Fruit fly (Drosophila melanogaster) whole organism, wandering third instar larva: ENCODE measurements around the gene Ald1.

Experiments
- CG32264 ChIP-seq: fragments of 200-800 bp; sonication (Bioruptor generic); optimal IDR thresholded peaks from 2 replicates; lab custom pipeline; 2016; ENCODE audit warnings: missing biosample characterization, missing genetic modification characterization
- CG9705 ChIP-seq: fragments of 200-800 bp; sonication (Bioruptor generic); optimal IDR thresholded peaks from 2 replicates; lab custom pipeline; 2018; ENCODE audit warnings: missing biosample characterization, mild to moderate bottlenecking, missing genetic modification characterization
- CrebA ChIP-seq: fragments of 200-800 bp; sonication (Bioruptor generic); optimal IDR thresholded peaks from 2 replicates; lab custom pipeline; 2016; ENCODE audit warnings: missing biosample characterization, mild to moderate bottlenecking, missing genetic modification characterization, borderline replicate concordance
- Dfd ChIP-seq: fragments of >200 bp; optimal IDR thresholded peaks from 2 replicates; lab custom pipeline; 2017; ENCODE audit warnings: missing biosample characterization, missing genetic modification characterization
- Dif ChIP-seq: fragments of 200-275, 200-300 bp; sonication (Bioruptor generic); optimal IDR thresholded peaks from 2 replicates; lab custom pipeline; 2018; ENCODE audit warnings: missing biosample characterization, missing genetic modification characterization; ENCODE audit not compliant: partially characterized antibody
- GATAd ChIP-seq: sonication (Bioruptor generic); optimal IDR thresholded peaks from 2 replicates; lab custom pipeline; 2016; ENCODE audit warnings: missing biosample characterization, missing genetic modification characterization
- Hnf4 ChIP-seq: fragments of 200-800 bp; sonication (Bioruptor generic); optimal IDR thresholded peaks from 2 replicates; lab custom pipeline; 2016; ENCODE audit warnings: missing biosample characterization, mild to moderate bottlenecking, missing genetic modification characterization
- Hr78 ChIP-seq: fragments of >200 bp; optimal IDR thresholded peaks from 2 replicates; lab custom pipeline; 2017; ENCODE audit warnings: missing biosample characterization, missing genetic modification characterization
- Hr83 ChIP-seq: fragments of 200-300 bp; sonication (Bioruptor generic); optimal IDR thresholded peaks from 2 replicates; lab custom pipeline; 2016; ENCODE audit warnings: missing biosample characterization, mild to moderate bottlenecking, missing genetic modification characterization, moderate library complexity; ENCODE audit not compliant: poor library complexity, severe bottlenecking
- Mio ChIP-seq: sonication (Bioruptor generic); optimal IDR thresholded peaks from 2 replicates; lab custom pipeline; 2016; ENCODE audit warnings: missing biosample characterization, missing genetic modification characterization
- Myc ChIP-seq: fragments of >200 bp; optimal IDR thresholded peaks from 2 replicates; lab custom pipeline; 2017
- N ChIP-seq: fragments of >200 bp; optimal IDR thresholded peaks from 2 replicates; lab custom pipeline; 2018; ENCODE audit warnings: missing biosample characterization, missing external identifiers, missing genetic modification characterization
- OdsH ChIP-seq: fragments of 200-800 bp; sonication (Bioruptor generic); optimal IDR thresholded peaks from 2 replicates; lab custom pipeline; 2016; ENCODE audit warnings: missing biosample characterization, mild to moderate bottlenecking, missing genetic modification characterization
- Rel ChIP-seq, 2 experiments: fragments of 200-800 bp; sonication (Bioruptor generic) in 1 of 2; optimal IDR thresholded peaks; 2 replicates in 1 of 2; 3 replicates in 1 of 2; lab custom pipeline; 2016 to 2019; ENCODE audit warnings: mild to moderate bottlenecking in 2 of 2, missing biosample characterization in 2 of 2, missing genetic modification characterization in 2 of 2, moderate library complexity in 1 of 2
- Sp1 ChIP-seq: fragments of 200-800 bp; sonication (Bioruptor generic); optimal IDR thresholded peaks from 3 replicates; lab custom pipeline; 2019; ENCODE audit warnings: missing biosample characterization, mild to moderate bottlenecking, missing genetic modification characterization, moderate library complexity
- Vsx2 ChIP-seq: fragments of 200-300, 225-300 bp; sonication (Bioruptor generic); optimal IDR thresholded peaks from 2 replicates; lab custom pipeline; 2018; ENCODE audit warnings: missing biosample characterization, missing genetic modification characterization; ENCODE audit not compliant: partially characterized antibody
- br ChIP-seq: fragments of 200-800 bp; sonication (Bioruptor generic); optimal IDR thresholded peaks from 2 replicates; lab custom pipeline; 2016; ENCODE audit warnings: missing biosample characterization, missing genetic modification characterization
- brk ChIP-seq: fragments of 200-800 bp; sonication (Bioruptor generic); optimal IDR thresholded peaks from 2 replicates; lab custom pipeline; 2016; ENCODE audit warnings: missing biosample characterization, mild to moderate bottlenecking, missing genetic modification characterization
- dl ChIP-seq, 2 experiments: fragments of 175-275, 200-275 bp in 1 of 2; fragments of 200-275 bp in 1 of 2; sonication (Bioruptor generic); optimal IDR thresholded peaks; lab custom pipeline; 2018; ENCODE audit warnings: mild to moderate bottlenecking in 2 of 2, missing biosample characterization in 2 of 2, missing genetic modification characterization in 2 of 2, moderate library complexity in 2 of 2; ENCODE audit not compliant: partially characterized antibody in 2 of 2, insufficient read depth in 1 of 2
- dmrt93B ChIP-seq: fragments of 200-800 bp; sonication (Bioruptor generic); optimal IDR thresholded peaks from 2 replicates; lab custom pipeline; 2018; ENCODE audit warnings: missing biosample characterization, mild to moderate bottlenecking, missing genetic modification characterization
- ey ChIP-seq: fragments of 200-800 bp; sonication (Bioruptor generic); optimal IDR thresholded peaks from 2 replicates; lab custom pipeline; 2016; ENCODE audit warnings: missing biosample characterization, missing genetic modification characterization
- foxo ChIP-seq, 2 experiments: fragments of 200-800 bp; sonication (Bioruptor generic); optimal IDR thresholded peaks; 2 replicates in 1 of 2; 3 replicates in 1 of 2; lab custom pipeline; 2016 to 2017; ENCODE audit warnings: missing biosample characterization in 2 of 2, missing genetic modification characterization in 2 of 2
- fru ChIP-seq: fragments of 200-800 bp; sonication (Bioruptor generic); optimal IDR thresholded peaks from 3 replicates; lab custom pipeline; 2016; ENCODE audit warnings: missing biosample characterization, mild to moderate bottlenecking, missing genetic modification characterization
- h ChIP-seq: fragments of 200-800 bp; sonication (Bioruptor generic); optimal IDR thresholded peaks from 3 replicates; lab custom pipeline; 2016; ENCODE audit warnings: missing biosample characterization, mild to moderate bottlenecking, missing genetic modification characterization
- jim ChIP-seq: fragments of 175-275, 200-325 bp; sonication (Bioruptor generic); optimal IDR thresholded peaks from 2 replicates; lab custom pipeline; 2016; ENCODE audit warnings: missing biosample characterization, mild to moderate bottlenecking, missing genetic modification characterization
- lola ChIP-seq: fragments of >200 bp; optimal IDR thresholded peaks from 2 replicates; lab custom pipeline; 2017; ENCODE audit warnings: missing biosample characterization, missing genetic modification characterization
- psq ChIP-seq: fragments of 200-800 bp; sonication (Bioruptor generic); optimal IDR thresholded peaks from 3 replicates; lab custom pipeline; 2017; ENCODE audit warnings: missing biosample characterization, mild to moderate bottlenecking, missing genetic modification characterization, moderate library complexity
- sage ChIP-seq: fragments of 200-800 bp; sonication (Bioruptor generic); optimal IDR thresholded peaks from 2 replicates; lab custom pipeline; 2016; ENCODE audit warnings: missing biosample characterization, mild to moderate bottlenecking, missing genetic modification characterization
- sv ChIP-seq: fragments of 200-800 bp; sonication (Bioruptor generic); optimal IDR thresholded peaks from 3 replicates; lab custom pipeline; 2016; ENCODE audit warnings: missing biosample characterization, missing genetic modification characterization
- tai ChIP-seq: sonication (Bioruptor generic); optimal IDR thresholded peaks from 2 replicates; lab custom pipeline; 2016; ENCODE audit warnings: missing biosample characterization, missing genetic modification characterization
- usp ChIP-seq: fragments of >200 bp; optimal IDR thresholded peaks from 2 replicates; lab custom pipeline; 2017; ENCODE audit warnings: missing biosample characterization, missing genetic modification characterization
- woc ChIP-seq: sonication (Bioruptor generic); optimal IDR thresholded peaks from 2 replicates; lab custom pipeline; 2016; ENCODE audit warnings: missing biosample characterization, mild to moderate bottlenecking, missing genetic modification characterization

Gene Ald1

dm6 chr3R:26260692-26261243, 623 bp downstream of the Ald1 start:
- no peak for TF ChIP-seq Sp1 (GFP tag; lab: Kevin White, UChicago)
- no peak for TF ChIP-seq OdsH
- no peak for TF ChIP-seq usp (GFP tag; lab: Kevin White, UChicago)
- TF ChIP-seq lola = no peak
- no peak for TF ChIP-seq Hnf4 (GFP tag; lab: Kevin White, UChicago)
- TF ChIP-seq dl (GFP tag; optimal IDR thresholded peaks at IDR 0.05; lab: Kevin White, UChicago; ENCODE audit: insufficient read depth in 1 of 2, partially characterized antibody in 2 of 2) = no peak
- no peak for TF ChIP-seq h
- no peak for TF ChIP-seq Dfd (GFP tag; lab: Kevin White, UChicago)
- no peak for TF ChIP-seq foxo (GFP tag; optimal IDR thresholded peaks at IDR 0.05; lab: Kevin White, UChicago)
- no peak for TF ChIP-seq woc
- no peak for TF ChIP-seq ey (GFP tag; lab: Kevin White, UChicago)
- TF ChIP-seq Mio (GFP tag; lab: Kevin White, UChicago) = no peak
- TF ChIP-seq fru = no peak
- TF ChIP-seq sage = no peak
- no peak for TF ChIP-seq Dif
- TF ChIP-seq N (GFP tag; lab: Kevin White, UChicago) = no peak
- no peak for TF ChIP-seq brk (GFP tag; lab: Kevin White, UChicago)
- TF ChIP-seq tai (GFP tag; lab: Kevin White, UChicago) = no peak

dm6 chr3R:26259863-26260262, 1.5 kb downstream of the Ald1 start:
- no peak for TF ChIP-seq Vsx2
- no peak for TF ChIP-seq Rel (GFP tag; optimal IDR thresholded peaks at IDR 0.05; lab: Kevin White, UChicago)
- TF ChIP-seq Rel (tag; optimal IDR thresholded peaks at IDR 0.05; lab: Kevin White, UChicago) = no peak
- no peak for TF ChIP-seq ey (GFP tag; lab: Kevin White, UChicago)
- no peak for TF ChIP-seq CG9705 (GFP tag; lab: Kevin White, UChicago)
- no peak for TF ChIP-seq Dfd (GFP tag; lab: Kevin White, UChicago)
- no peak for TF ChIP-seq CrebA (GFP tag; lab: Kevin White, UChicago)
- no peak for TF ChIP-seq CG32264 (GFP tag; lab: Kevin White, UChicago)
- TF ChIP-seq GATAd (GFP tag; lab: Kevin White, UChicago) = no peak
- TF ChIP-seq h = no peak
- no peak for TF ChIP-seq sage
- TF ChIP-seq N (GFP tag; lab: Kevin White, UChicago) = no peak
- no peak for TF ChIP-seq jim (GFP tag; lab: Kevin White, UChicago)
- TF ChIP-seq Hr78 (GFP tag; lab: Kevin White, UChicago) = no peak
- no peak for TF ChIP-seq br (GFP tag; lab: Kevin White, UChicago)

dm6 chr3R:26258955-26259354, 2.4 kb downstream of the Ald1 start:
- TF ChIP-seq woc (peak; percentile 2), Dif (no peak)

dm6 chr3R:26258384-26258819, 3.0 kb downstream of the Ald1 start:
- TF ChIP-seq Rel (GFP tag; optimal IDR thresholded peaks at IDR 0.05; lab: Kevin White, UChicago) (no peak), Rel (tag; optimal IDR thresholded peaks at IDR 0.05; lab: Kevin White, UChicago) (peak; percentile 37), Dif (peak; percentile 50), Hnf4 (GFP tag; lab: Kevin White, UChicago) (peak; percentile 1), jim (GFP tag; lab: Kevin White, UChicago) (no peak)
- TF ChIP-seq, all 38 proteins: peak for 3

- TF ChIP-seq woc (no peak), Myc (peak; percentile 84)
Observed at dm6 chr3R:26253792-26254191, 7.6 kb downstream of the Ald1 start.

dm6 chr3R:26251730-26252129, 9.7 kb downstream of the Ald1 start:
- TF ChIP-seq sv (GFP tag; lab: Kevin White, UChicago) = no peak
- no peak for TF ChIP-seq h
- no peak for TF ChIP-seq Sp1 (GFP tag; lab: Kevin White, UChicago)
- TF ChIP-seq jim (GFP tag; lab: Kevin White, UChicago) = no peak
- no peak for TF ChIP-seq CG32264 (GFP tag; lab: Kevin White, UChicago)
- no peak for TF ChIP-seq Hr83 (GFP tag; lab: Kevin White, UChicago)
- TF ChIP-seq dmrt93B (GFP tag; lab: Kevin White, UChicago) = no peak
- no peak for TF ChIP-seq Hr78 (GFP tag; lab: Kevin White, UChicago)
- no peak for TF ChIP-seq psq (GFP tag; lab: Kevin White, UChicago)
- no peak for TF ChIP-seq Hnf4 (GFP tag; lab: Kevin White, UChicago)
- TF ChIP-seq br (GFP tag; lab: Kevin White, UChicago) = no peak
- no peak for TF ChIP-seq Vsx2
- TF ChIP-seq fru = no peak
- TF ChIP-seq, all 38 proteins: peak for 0
